Fruit fly (Drosophila melanogaster) whole organism, embryonic: ENCODE data around the gene Tbcd.

Experiments
- Awh ChIP-seq: fragments of 200-800 bp; sonication (Bioruptor generic); IDR thresholded peaks from 2 replicates; pipeline ENCODE4, ENCODE4 v1.3.6; 2022; ENCODE audit warnings: missing biosample characterization, missing genetic modification characterization
- CG11247 ChIP-seq: fragments of 200-800 bp; sonication (Bioruptor generic); IDR thresholded peaks from 2 replicates; pipeline ENCODE4 v1.3.6; 2022; ENCODE audit warnings: missing biosample characterization, missing genetic modification characterization
- CG12104 ChIP-seq: fragments of 200-800 bp; sonication (Bioruptor generic); optimal IDR thresholded peaks from 3 replicates; lab custom pipeline; 2016; ENCODE audit warnings: missing biosample characterization, missing genetic modification characterization
- CG12219 ChIP-seq: fragments of 200-800 bp; sonication (Bioruptor generic); optimal IDR thresholded peaks from 3 replicates; lab custom pipeline; 2018; ENCODE audit warnings: missing biosample characterization, mild to moderate bottlenecking, missing genetic modification characterization
- CG15479 ChIP-seq: fragments of 200-800 bp; sonication (Bioruptor generic); optimal IDR thresholded peaks from 3 replicates; lab custom pipeline; 2019; ENCODE audit warnings: missing biosample characterization, mild to moderate bottlenecking, missing genetic modification characterization, moderate library complexity
- CG16863 ChIP-seq: fragments of 200-800 bp; sonication (Bioruptor generic); optimal IDR thresholded peaks from 3 replicates; lab custom pipeline; 2016; ENCODE audit warnings: missing biosample characterization, missing genetic modification characterization
- CG1832 ChIP-seq: fragments of 200-800 bp; sonication (Bioruptor generic); optimal IDR thresholded peaks from 2 replicates; lab custom pipeline; 2017; ENCODE audit warnings: missing biosample characterization, mild to moderate bottlenecking, missing genetic modification characterization, inconsistent platforms
- CG2678 ChIP-seq: fragments of 200-800 bp; sonication (Bioruptor generic); optimal IDR thresholded peaks from 3 replicates; lab custom pipeline; 2019; ENCODE audit warnings: missing biosample characterization, mild to moderate bottlenecking, missing genetic modification characterization, moderate library complexity
- CG2712 ChIP-seq: fragments of 200-800 bp; optimal IDR thresholded peaks from 3 replicates; lab custom pipeline; 2019; ENCODE audit warnings: missing biosample characterization, mild to moderate bottlenecking, missing genetic modification characterization, moderate library complexity
- CG30020 ChIP-seq: fragments of 200-800 bp; optimal IDR thresholded peaks from 2 replicates; lab custom pipeline; 2019; ENCODE audit warnings: missing biosample characterization, mild to moderate bottlenecking, missing genetic modification characterization, moderate library complexity
- CG31224 ChIP-seq: fragments of 200-800 bp; sonication (Bioruptor generic); IDR thresholded peaks from 2 replicates; pipeline ENCODE4 v1.3.6; 2022; ENCODE audit warnings: missing biosample characterization, missing genetic modification characterization
- CG3838 ChIP-seq: fragments of 200-800 bp; sonication (Bioruptor generic); optimal IDR thresholded peaks from 3 replicates; lab custom pipeline; 2016; ENCODE audit warnings: missing biosample characterization, missing genetic modification characterization
- CG42726 ChIP-seq: fragments of 200-800 bp; sonication (Bioruptor generic); IDR thresholded peaks from 2 replicates; pipeline ENCODE4 v1.3.6; 2022; ENCODE audit warnings: missing biosample characterization, missing genetic modification characterization; ENCODE audit not compliant: partially characterized antibody
- CG4360 ChIP-seq: fragments of 200-800 bp; sonication (Bioruptor generic); IDR thresholded peaks from 2 replicates; pipeline ENCODE4 v1.3.6; 2022; ENCODE audit warnings: missing biosample characterization, missing genetic modification characterization
- CG8765 ChIP-seq: fragments of 200-800 bp; sonication (Bioruptor generic); IDR thresholded peaks from 2 replicates; pipeline ENCODE4 v1.3.6; 2022; ENCODE audit warnings: missing biosample characterization, missing genetic modification characterization
- CG8944 ChIP-seq: fragments of 200-800 bp; sonication (Bioruptor generic); optimal IDR thresholded peaks from 3 replicates; lab custom pipeline; 2016; ENCODE audit warnings: missing biosample characterization, missing genetic modification characterization
- CkIIα-i1 ChIP-seq: fragments of 200-800 bp; sonication (Bioruptor generic); IDR thresholded peaks from 2 replicates; pipeline ENCODE4 v1.3.6; 2022; ENCODE audit warnings: missing biosample characterization, missing genetic modification characterization
- Doc2 ChIP-seq: fragments of 200-800 bp; sonication (Bioruptor generic); IDR thresholded peaks from 2 replicates; pipeline ENCODE4 v1.3.6; 2022; ENCODE audit warnings: missing biosample characterization, missing genetic modification characterization
- NK7.1 ChIP-seq: fragments of 200-800 bp; sonication (Bioruptor generic); optimal IDR thresholded peaks from 3 replicates; lab custom pipeline; 2016; ENCODE audit warnings: missing biosample characterization, missing genetic modification characterization
- Nf-YB ChIP-seq: fragments of 200-800 bp; sonication (Bioruptor generic); optimal IDR thresholded peaks from 3 replicates; lab custom pipeline; 2019; ENCODE audit warnings: missing biosample characterization, mild to moderate bottlenecking, missing genetic modification characterization, moderate library complexity
- PHDP ChIP-seq: fragments of 200-800 bp; sonication (Bioruptor generic); optimal IDR thresholded peaks from 3 replicates; lab custom pipeline; 2018; ENCODE audit warnings: missing biosample characterization, mild to moderate bottlenecking, missing genetic modification characterization, moderate library complexity
- Pdp1 ChIP-seq, 2 experiments: fragments of 200-800 bp; sonication (Bioruptor generic); optimal IDR thresholded peaks; 3 replicates each; lab custom pipeline; 2016; ENCODE audit warnings: missing biosample characterization in 2 of 2, missing genetic modification characterization in 2 of 2, mild to moderate bottlenecking in 1 of 2, moderate library complexity in 1 of 2
- Xbp1 ChIP-seq: fragments of 200-800 bp; sonication (Bioruptor generic); optimal IDR thresholded peaks from 3 replicates; lab custom pipeline; 2016; ENCODE audit warnings: missing biosample characterization, mild to moderate bottlenecking, missing genetic modification characterization
- crc ChIP-seq: fragments of 200-800 bp; sonication (Bioruptor generic); optimal IDR thresholded peaks from 2 replicates; lab custom pipeline; 2016; ENCODE audit warnings: missing biosample characterization, missing genetic modification characterization
- dm ChIP-seq: fragments of 200-800 bp; sonication (Bioruptor generic); optimal IDR thresholded peaks from 3 replicates; lab custom pipeline; 2016; ENCODE audit warnings: missing biosample characterization, missing genetic modification characterization
- emc ChIP-seq: fragments of 200-800 bp; sonication (Bioruptor generic); optimal IDR thresholded peaks from 2 replicates; lab custom pipeline; 2016; ENCODE audit warnings: missing biosample characterization, missing genetic modification characterization
- en ChIP-seq: fragments of 200-800 bp; sonication (Bioruptor generic); optimal IDR thresholded peaks from 2 replicates; lab custom pipeline; 2016; ENCODE audit warnings: missing biosample characterization, missing genetic modification characterization
- gcm2 ChIP-seq: fragments of 200-800 bp; sonication (Bioruptor generic); optimal IDR thresholded peaks from 2 replicates; lab custom pipeline; 2016; ENCODE audit warnings: missing biosample characterization, missing genetic modification characterization
- gsb ChIP-seq: fragments of 200-800 bp; sonication (Bioruptor generic); IDR thresholded peaks from 2 replicates; pipeline ENCODE4 v1.3.6; 2022; ENCODE audit warnings: missing biosample characterization, missing genetic modification characterization
- gt ChIP-seq: fragments of 200-800 bp; sonication (Bioruptor generic); IDR thresholded peaks from 2 replicates; pipeline ENCODE4 v1.3.6; 2022; ENCODE audit warnings: missing biosample characterization, missing genetic modification characterization
- hkb ChIP-seq, 2 experiments: fragments of 200-800 bp in 1 of 2; fragments of >200 bp in 1 of 2; sonication (Bioruptor generic) in 1 of 2; IDR thresholded peaks in 1 of 2; optimal IDR thresholded peaks in 1 of 2; 2 replicates each; pipeline versions ENCODE4 v1.3.6 to Lab custom; 2017 to 2022; ENCODE audit warnings: missing biosample characterization in 1 of 2, missing genetic modification characterization in 1 of 2
- kah ChIP-seq: fragments of 200-800 bp; sonication (Bioruptor generic); optimal IDR thresholded peaks from 2 replicates; lab custom pipeline; 2018; ENCODE audit warnings: missing biosample characterization, mild to moderate bottlenecking, missing genetic modification characterization
- klu ChIP-seq: fragments of 200-800 bp; sonication (Bioruptor generic); IDR thresholded peaks from 2 replicates; pipeline ENCODE4 v1.3.6; 2022; ENCODE audit warnings: missing biosample characterization, missing genetic modification characterization
- kni ChIP-seq: fragments of 200-800 bp; sonication (Bioruptor generic); optimal IDR thresholded peaks from 3 replicates; lab custom pipeline; 2017; ENCODE audit warnings: mild to moderate bottlenecking, missing biosample characterization, missing genetic modification reagents, missing genetic modification characterization
- luna ChIP-seq: fragments of 200-800 bp; sonication (Bioruptor generic); optimal IDR thresholded peaks from 2 replicates; lab custom pipeline; 2016; ENCODE audit warnings: missing biosample characterization, missing genetic modification characterization
- nmo ChIP-seq: fragments of 200-800 bp; sonication (Bioruptor generic); optimal IDR thresholded peaks from 2 replicates; lab custom pipeline; 2018; ENCODE audit warnings: missing biosample characterization, mild to moderate bottlenecking, missing genetic modification characterization, moderate library complexity
- p53 ChIP-seq: fragments of 200-800 bp; sonication (Bioruptor generic); optimal IDR thresholded peaks from 2 replicates; lab custom pipeline; 2016; ENCODE audit warnings: missing biosample characterization, missing genetic modification characterization
- phol ChIP-seq: fragments of 200-800 bp; sonication (Bioruptor generic); optimal IDR thresholded peaks from 3 replicates; lab custom pipeline; 2018; ENCODE audit warnings: missing biosample characterization, mild to moderate bottlenecking, missing genetic modification characterization, moderate library complexity
- pros ChIP-seq: fragments of 200-800 bp; sonication (Bioruptor generic); optimal IDR thresholded peaks from 3 replicates; lab custom pipeline; 2019; ENCODE audit warnings: missing biosample characterization, mild to moderate bottlenecking, missing genetic modification characterization, moderate library complexity
- scrt ChIP-seq: fragments of 200-800 bp; sonication (Bioruptor generic); optimal IDR thresholded peaks from 2 replicates; lab custom pipeline; 2018; ENCODE audit warnings: missing biosample characterization, mild to moderate bottlenecking, missing genetic modification characterization, moderate library complexity
- sens-2 ChIP-seq: fragments of 200-800 bp; sonication (Bioruptor generic); IDR thresholded peaks from 2 replicates; pipeline ENCODE4 v1.3.6; 2022; ENCODE audit warnings: missing biosample characterization, missing genetic modification characterization
- slou ChIP-seq: fragments of 200-800 bp; sonication (Bioruptor generic); optimal IDR thresholded peaks from 3 replicates; lab custom pipeline; 2016; ENCODE audit warnings: missing biosample characterization, missing genetic modification characterization
- tll ChIP-seq, 2 experiments: fragments of 200-800 bp in 1 of 2; fragments of >200 bp in 1 of 2; sonication (Bioruptor generic) in 1 of 2; optimal IDR thresholded peaks; 2 replicates each; lab custom pipeline; 2017 to 2019; ENCODE audit warnings: missing biosample characterization in 2 of 2, missing genetic modification characterization in 2 of 2, mild to moderate bottlenecking in 1 of 2, moderate library complexity in 1 of 2
- vnd ChIP-seq: fragments of 200-800 bp; sonication (Bioruptor generic); IDR thresholded peaks from 3 replicates; pipeline ENCODE4 v1.3.6; 2022; ENCODE audit warnings: missing biosample characterization, missing genetic modification characterization; ENCODE audit not compliant: partially characterized antibody

The Tbcd gene

DNA sequence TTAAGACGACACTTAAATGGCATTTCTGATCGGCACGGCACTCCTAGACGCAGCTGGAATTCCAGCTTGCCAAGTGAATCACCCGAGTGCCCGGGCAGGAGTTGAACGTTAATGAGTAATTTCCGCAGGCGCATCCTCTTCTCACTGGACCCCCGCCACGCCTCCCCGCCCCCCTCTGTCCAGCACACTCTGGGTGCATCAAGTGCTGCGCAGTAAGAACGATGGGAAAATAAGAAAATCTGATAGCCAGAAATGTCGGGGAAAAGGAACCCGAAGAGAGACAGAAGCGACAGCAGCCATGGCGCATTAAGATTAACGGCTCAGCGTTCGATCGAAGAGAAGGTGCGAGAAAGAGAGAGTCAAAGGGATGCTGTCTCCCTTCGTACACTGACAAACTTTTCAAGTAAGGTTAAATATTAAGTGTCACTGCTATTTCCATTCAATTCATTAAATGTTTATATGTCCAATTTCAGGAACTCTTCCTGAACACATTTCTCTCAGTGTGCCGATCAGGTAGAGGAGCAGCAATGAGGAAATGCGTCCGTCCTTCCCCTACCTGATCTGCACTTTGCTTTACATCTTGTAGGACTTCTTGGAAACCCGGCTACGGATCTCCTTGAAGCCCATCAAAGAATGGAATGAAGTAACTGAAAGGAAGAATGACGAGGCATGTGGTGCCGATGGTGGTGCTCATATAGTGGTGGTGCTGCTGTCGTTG is 17.4 kb downstream of the Tbcd start (continued):
- peak; percentile 45; the same call in 1 of the 2 replicates for TF ChIP-seq sens-2 (GFP tag; lab: Robert Waterston, UW)
- no peak for TF ChIP-seq emc (GFP tag; lab: Kevin White, UChicago)
- TF ChIP-seq scrt = no peak
- TF ChIP-seq klu = no peak
- peak; percentile 56 for TF ChIP-seq gt (GFP tag; lab: Robert Waterston, UW)
- no peak for TF ChIP-seq hkb (optimal IDR thresholded peaks at IDR 0.05; lab: Kevin White, UChicago)
- TF ChIP-seq hkb (GFP tag; IDR thresholded peaks at IDR 0.05; lab: Robert Waterston, UW) = peak; percentile 54; the same call in 1 of the 2 replicates
- TF ChIP-seq CG30020 (tag; lab: Kevin White, UChicago) = peak; percentile 21
- peak; percentile 61 for TF ChIP-seq CG12219
- peak; percentile 63 for TF ChIP-seq CG4360 (GFP tag; lab: Robert Waterston, UW)
- peak; percentile 56 for TF ChIP-seq CG2678 (tag; lab: Kevin White, UChicago)
- peak; percentile 60 for TF ChIP-seq CG1832 (GFP tag; lab: Kevin White, UChicago)
- no peak for TF ChIP-seq gsb (GFP tag; lab: Robert Waterston, UW)
- TF ChIP-seq NK7.1 (GFP tag; lab: Kevin White, UChicago) = no peak
- TF ChIP-seq Nf-YB = peak; percentile 38
- peak; percentile 75 for TF ChIP-seq CG16863 (GFP tag; lab: Kevin White, UChicago)
- TF ChIP-seq p53 (GFP tag; lab: Kevin White, UChicago) = peak; percentile 51
- TF ChIP-seq crc (GFP tag; lab: Kevin White, UChicago) = peak; percentile 34
- no peak for TF ChIP-seq CG11247 (GFP tag; lab: Robert Waterston, UW)
- peak; percentile 17 for TF ChIP-seq gcm2 (GFP tag; lab: Kevin White, UChicago)
- peak; percentile 71 for TF ChIP-seq dm (GFP tag; lab: Kevin White, UChicago)
- peak; percentile 35 for TF ChIP-seq en
- TF ChIP-seq CG31224 (GFP tag; lab: Robert Waterston, UW) = 0 out of 2 replicates have a peak, but pooled peaks have one; percentile 19
- TF ChIP-seq vnd = no peak
- TF ChIP-seq luna (GFP tag; lab: Kevin White, UChicago) = no peak
- peak; percentile 83 for TF ChIP-seq nmo (GFP tag; lab: Kevin White, UChicago)
- peak; percentile 56 for TF ChIP-seq CG8944 (GFP tag; lab: Kevin White, UChicago)
- peak; percentile 93 for TF ChIP-seq CG8765 (GFP tag; lab: Robert Waterston, UW)
- peak; percentile 63 for TF ChIP-seq Awh
- TF ChIP-seq CG12104 (GFP tag; lab: Kevin White, UChicago) = no peak
- no peak for TF ChIP-seq CkIIα-i1 (GFP tag; lab: Robert Waterston, UW)
- peak; percentile 91 for TF ChIP-seq CG2712 (tag; lab: Kevin White, UChicago)
- TF ChIP-seq Pdp1 (GFP tag; optimal IDR thresholded peaks at IDR 0.05; lab: Kevin White, UChicago) = peak; percentile 54 to 68
- TF ChIP-seq Xbp1 (GFP tag; lab: Kevin White, UChicago) = peak; percentile 67
- TF ChIP-seq CG42726 (GFP tag; lab: Robert Waterston, UW) = no peak
- TF ChIP-seq tll (GFP tag; optimal IDR thresholded peaks at IDR 0.05; lab: Kevin White, UChicago) = peak; percentile 40 to 99
- peak; percentile 80 for TF ChIP-seq phol (tag; lab: Kevin White, UChicago)
- TF ChIP-seq kah = no peak
- no peak for TF ChIP-seq PHDP (tag; lab: Kevin White, UChicago)
- TF ChIP-seq CG3838 = no peak

- TF ChIP-seq pros (GFP tag; lab: Kevin White, UChicago) (peak; percentile 61), CG15479 (peak; percentile 71), Doc2 (GFP tag; lab: Robert Waterston, UW) (no peak), kni (GFP tag; lab: Kevin White, UChicago) (peak; percentile 47), slou (no peak), tll (GFP tag; optimal IDR thresholded peaks at IDR 0.05; lab: Kevin White, UChicago) (peak in 1 of 2 experiments; percentile 77)
Measured at dm6 chr2L:2165238-2165577, 17.9 kb downstream of the Tbcd start.
